Worm (Caenorhabditis elegans) whole organism, early embryonic: ENCODE measurements around the gene pigt-1.

Experiments used
- F13C5.2 ChIP-seq: sonication (generic microtip); optimal IDR thresholded peaks from 2 replicates; lab custom pipeline; 2017; ENCODE audit warnings: mild to moderate bottlenecking, missing genetic modification characterization, inconsistent platforms, missing compliant biosample characterization
- ama-1 ChIP-seq: fragments of 150-350 bp; optimal IDR thresholded peaks from 2 replicates; lab custom pipeline; 2014
- ceh-13 ChIP-seq: fragments of 200-800 bp; sonication (Bioruptor generic); optimal IDR thresholded peaks from 2 replicates; lab custom pipeline; 2018; ENCODE audit warnings: mild to moderate bottlenecking, missing genetic modification characterization, missing compliant biosample characterization
- ceh-36 ChIP-seq: sonication (generic microtip); optimal IDR thresholded peaks from 2 replicates; lab custom pipeline; 2016; ENCODE audit warnings: missing genetic modification characterization, inconsistent platforms, missing compliant biosample characterization
- hmbx-1 ChIP-seq: sonication (generic microtip); optimal IDR thresholded peaks from 2 replicates; lab custom pipeline; 2016; ENCODE audit warnings: mild to moderate bottlenecking, missing genetic modification characterization, missing compliant biosample characterization
- tra-4 ChIP-seq: sonication (generic microtip); optimal IDR thresholded peaks from 2 replicates; lab custom pipeline; 2017; ENCODE audit warnings: missing genetic modification characterization, missing compliant biosample characterization

DNA sequence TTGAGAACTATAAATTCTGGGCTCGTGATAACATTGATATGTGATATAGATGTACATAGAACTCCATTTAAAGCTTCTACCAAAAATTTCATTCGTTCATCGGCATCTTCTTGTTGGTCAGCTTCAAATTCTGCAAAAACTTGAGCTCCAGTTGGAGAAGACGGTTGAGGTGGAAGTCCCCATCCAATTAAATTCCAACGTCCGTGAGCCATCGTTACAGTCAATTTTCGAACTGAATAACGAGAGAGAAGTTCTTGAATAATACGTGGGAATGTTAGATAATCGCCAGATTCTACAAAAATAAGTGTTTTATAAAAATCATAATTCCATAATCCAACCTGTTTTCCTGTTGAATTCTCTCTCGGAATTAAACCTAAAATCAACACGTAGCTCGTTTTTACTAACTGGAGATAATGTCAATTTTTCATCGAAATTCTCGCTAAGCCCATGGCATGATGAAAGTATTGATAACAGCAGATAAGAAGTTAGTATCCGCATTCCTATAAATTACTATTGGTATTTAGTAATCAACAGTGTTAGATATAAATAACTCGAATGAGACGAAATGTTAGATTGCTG, at the start of gene pigt-1:
- TF ChIP-seq hmbx-1 (tag; lab: Kevin White, UChicago) = no peak
- peak; percentile 37 for TF ChIP-seq ama-1 (lab: Kevin White, UChicago)
- TF ChIP-seq ceh-36 = no peak
- TF ChIP-seq ceh-13 (GFP tag; lab: Kevin White, UChicago) = no peak
- no peak for TF ChIP-seq F13C5.2 (tag; lab: Kevin White, UChicago)
- no peak for TF ChIP-seq tra-4
